Worm (Caenorhabditis elegans) whole organism, mixed stage, embryonic: Measurements from ENCODE around the gene ZC412.3.

Source experiments
- blmp-1 ChIP-seq: fragments of 150-350 bp; optimal IDR thresholded peaks from 2 replicates; lab custom pipeline; 2014; ENCODE audit warnings: missing biosample characterization, missing genetic modification characterization
- flh-1 ChIP-seq: fragments of 200-800 bp; sonication (Bioruptor generic); optimal IDR thresholded peaks from 2 replicates; lab custom pipeline; 2018; ENCODE audit warnings: mild to moderate bottlenecking, missing genetic modification characterization, moderate library complexity, missing compliant biosample characterization
- lin-13 ChIP-seq: fragments of 150-350 bp; optimal IDR thresholded peaks from 2 replicates; lab custom pipeline; 2014; ENCODE audit warnings: missing biosample characterization, missing genetic modification characterization
- lin-32 ChIP-seq: fragments of 200-800 bp; sonication (Bioruptor generic); optimal IDR thresholded peaks from 2 replicates; lab custom pipeline; 2018; ENCODE audit warnings: mild to moderate bottlenecking, missing genetic modification characterization, missing compliant biosample characterization
- nhr-237 ChIP-seq: fragments of 150-350 bp; optimal IDR thresholded peaks from 2 replicates; lab custom pipeline; 2014; ENCODE audit warnings: missing biosample characterization, missing genetic modification characterization
- nhr-76 ChIP-seq: sonication (generic microtip); optimal IDR thresholded peaks from 2 replicates; lab custom pipeline; 2017; ENCODE audit warnings: missing biosample characterization, missing genetic modification characterization
- unc-39 ChIP-seq: fragments of 150-350 bp; optimal IDR thresholded peaks from 2 replicates; lab custom pipeline; 2014; ENCODE audit warnings: missing biosample characterization, missing genetic modification characterization
- unc-62 ChIP-seq: fragments of 150-350 bp; optimal IDR thresholded peaks from 2 replicates; lab custom pipeline; 2014; ENCODE audit warnings: missing biosample characterization, missing genetic modification reagents, missing genetic modification characterization
- ztf-11 ChIP-seq: fragments of 150-350 bp; optimal IDR thresholded peaks from 2 replicates; lab custom pipeline; 2014; ENCODE audit warnings: missing biosample characterization, missing genetic modification characterization

DNA sequence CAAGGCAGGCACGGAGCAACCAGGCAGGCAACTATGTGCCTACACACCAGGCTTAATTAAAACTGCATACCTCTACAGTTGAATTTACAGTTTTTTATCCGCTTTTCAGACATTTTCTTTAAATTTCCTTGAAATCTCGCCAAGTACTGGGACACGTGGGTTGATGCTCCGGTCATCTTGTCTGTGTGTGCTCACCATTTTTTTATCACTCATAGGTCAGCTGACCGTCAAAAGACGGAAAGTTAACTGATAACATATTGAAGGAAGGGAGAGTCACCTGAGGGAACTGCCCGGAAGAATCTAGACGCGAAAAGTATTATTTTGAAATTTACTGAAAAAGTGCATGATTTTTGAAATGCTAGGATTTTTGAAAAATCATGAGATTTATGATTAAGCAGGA is 20.8 kb downstream of the ZC412.3 start:
- no peak for TF ChIP-seq lin-13 (tag; lab: Kevin White, UChicago)
- TF ChIP-seq unc-62 (GFP tag; lab: Kevin White, UChicago) = no peak
- TF ChIP-seq ztf-11 (tag; lab: Kevin White, UChicago) = no peak
- TF ChIP-seq nhr-76 (tag; lab: Kevin White, UChicago) = no peak
- no peak for TF ChIP-seq flh-1 (GFP tag; lab: Kevin White, UChicago)
- TF ChIP-seq nhr-237 = no peak
- no peak for TF ChIP-seq lin-32 (GFP tag; lab: Kevin White, UChicago)
- TF ChIP-seq unc-39 = no peak
- no peak for TF ChIP-seq blmp-1
